Fruit fly (Drosophila melanogaster) whole organism, embryonic: ENCODE data around the gene Rabex-5.

ENCODE experiments used
- Adf1 ChIP-seq: fragments of 200-800 bp; sonication (Bioruptor generic); IDR thresholded peaks from 2 replicates; pipeline ENCODE4 v1.3.6; 2022; ENCODE audit warnings: missing biosample characterization, missing genetic modification characterization
- B-H1 ChIP-seq: fragments of 200-800 bp; sonication (Bioruptor generic); IDR thresholded peaks from 3 replicates; pipeline ENCODE4 v1.3.6; 2022; ENCODE audit warnings: missing biosample characterization, missing genetic modification characterization
- CG11398 ChIP-seq: fragments of 200-800 bp; sonication (Bioruptor generic); optimal IDR thresholded peaks from 2 replicates; lab custom pipeline; 2016; ENCODE audit warnings: missing biosample characterization, missing genetic modification characterization
- CG11696 ChIP-seq: fragments of 200-800 bp; sonication (Bioruptor generic); IDR thresholded peaks from 2 replicates; pipeline ENCODE4 v1.3.6; 2022; ENCODE audit warnings: missing biosample characterization, missing genetic modification characterization
- CG12071 ChIP-seq: fragments of 200-800 bp; sonication (Bioruptor generic); optimal IDR thresholded peaks from 3 replicates; lab custom pipeline; 2018; ENCODE audit warnings: missing biosample characterization, mild to moderate bottlenecking, missing genetic modification characterization
- CG12104 ChIP-seq: fragments of 200-800 bp; sonication (Bioruptor generic); optimal IDR thresholded peaks from 3 replicates; lab custom pipeline; 2016; ENCODE audit warnings: missing biosample characterization, missing genetic modification characterization
- CG14965 ChIP-seq: fragments of 200-800 bp; sonication (Bioruptor generic); optimal IDR thresholded peaks from 2 replicates; lab custom pipeline; 2016; ENCODE audit warnings: missing biosample characterization, missing genetic modification characterization, borderline replicate concordance
- CG15479 ChIP-seq: fragments of 200-800 bp; sonication (Bioruptor generic); optimal IDR thresholded peaks from 3 replicates; lab custom pipeline; 2019; ENCODE audit warnings: missing biosample characterization, mild to moderate bottlenecking, missing genetic modification characterization, moderate library complexity
- CG15601 ChIP-seq: fragments of 200-800 bp; sonication (Bioruptor generic); optimal IDR thresholded peaks from 3 replicates; lab custom pipeline; 2019; ENCODE audit warnings: missing biosample characterization, mild to moderate bottlenecking, missing genetic modification characterization, moderate library complexity
- CG1647 ChIP-seq: fragments of 200-800 bp; sonication (Bioruptor generic); optimal IDR thresholded peaks from 3 replicates; lab custom pipeline; 2016; ENCODE audit warnings: missing biosample characterization, missing genetic modification characterization
- CG17568 ChIP-seq: fragments of 200-800 bp; sonication (Bioruptor generic); optimal IDR thresholded peaks from 2 replicates; lab custom pipeline; 2018; ENCODE audit warnings: missing biosample characterization, mild to moderate bottlenecking, missing genetic modification characterization, moderate library complexity
- CG17802 ChIP-seq: fragments of 200-800 bp; sonication (Bioruptor generic); optimal IDR thresholded peaks from 2 replicates; lab custom pipeline; 2018; ENCODE audit warnings: missing biosample characterization, mild to moderate bottlenecking, missing genetic modification characterization, moderate library complexity
- CG2875 ChIP-seq: fragments of 200-800 bp; sonication (Bioruptor generic); optimal IDR thresholded peaks from 2 replicates; lab custom pipeline; 2017; ENCODE audit warnings: missing biosample characterization, mild to moderate bottlenecking, missing genetic modification characterization, missing genetic modification reagents
- CG30020 ChIP-seq: fragments of 200-800 bp; optimal IDR thresholded peaks from 2 replicates; lab custom pipeline; 2019; ENCODE audit warnings: missing biosample characterization, mild to moderate bottlenecking, missing genetic modification characterization, moderate library complexity
- CG31365 ChIP-seq: fragments of 200-800 bp; sonication (Bioruptor generic); optimal IDR thresholded peaks from 2 replicates; lab custom pipeline; 2018; ENCODE audit warnings: missing biosample characterization, mild to moderate bottlenecking, missing genetic modification characterization
- CG33213 ChIP-seq: fragments of 200-800 bp; sonication (Bioruptor generic); optimal IDR thresholded peaks from 3 replicates; lab custom pipeline; 2016; ENCODE audit warnings: missing biosample characterization, missing genetic modification characterization
- CG4617 ChIP-seq: fragments of 200-800 bp; sonication (Bioruptor generic); optimal IDR thresholded peaks from 3 replicates; lab custom pipeline; 2016; ENCODE audit warnings: missing biosample characterization, missing genetic modification characterization, borderline replicate concordance
- CG6272 ChIP-seq: fragments of 200-800 bp; sonication (Bioruptor generic); IDR thresholded peaks from 2 replicates; pipeline ENCODE4 v1.3.6; 2022; ENCODE audit warnings: missing biosample characterization, missing genetic modification characterization
- CG7271 ChIP-seq: fragments of 200-800 bp; sonication (Bioruptor generic); optimal IDR thresholded peaks from 2 replicates; lab custom pipeline; 2018; ENCODE audit warnings: missing biosample characterization, mild to moderate bottlenecking, missing genetic modification characterization, moderate library complexity
- CG7745 ChIP-seq: fragments of 200-800 bp; sonication (Bioruptor generic); optimal IDR thresholded peaks from 2 replicates; lab custom pipeline; 2018; ENCODE audit warnings: missing biosample characterization, mild to moderate bottlenecking, missing genetic modification characterization, moderate library complexity
- CG8359 ChIP-seq: fragments of 200-800 bp; sonication (Bioruptor generic); optimal IDR thresholded peaks from 2 replicates; lab custom pipeline; 2017; ENCODE audit warnings: missing biosample characterization, mild to moderate bottlenecking, missing genetic modification characterization, borderline replicate concordance
- CG8765 ChIP-seq: fragments of 200-800 bp; sonication (Bioruptor generic); IDR thresholded peaks from 2 replicates; pipeline ENCODE4 v1.3.6; 2022; ENCODE audit warnings: missing biosample characterization, missing genetic modification characterization
- Camta ChIP-seq: fragments of 200-800 bp; sonication (Bioruptor generic); optimal IDR thresholded peaks from 2 replicates; lab custom pipeline; 2016; ENCODE audit warnings: missing biosample characterization, missing genetic modification characterization
- Eip74EF ChIP-seq, 2 experiments: fragments of 200-800 bp in 1 of 2; fragments of >200 bp in 1 of 2; sonication (Bioruptor generic) in 1 of 2; optimal IDR thresholded peaks; 2 replicates each; lab custom pipeline; 2017 to 2019; ENCODE audit warnings: missing biosample characterization in 2 of 2, missing genetic modification characterization in 2 of 2, mild to moderate bottlenecking in 1 of 2, moderate library complexity in 1 of 2
- Hand ChIP-seq: fragments of 200-800 bp; sonication (Bioruptor generic); optimal IDR thresholded peaks from 2 replicates; lab custom pipeline; 2017; ENCODE audit warnings: mild to moderate bottlenecking, missing biosample characterization, missing genetic modification reagents, missing genetic modification characterization
- Hr78 ChIP-seq, 2 experiments: fragments of 200-800 bp in 1 of 2; fragments of >200 bp in 1 of 2; sonication (Bioruptor generic) in 1 of 2; optimal IDR thresholded peaks; 2 replicates each; lab custom pipeline; 2017 to 2019; ENCODE audit warnings: missing biosample characterization in 2 of 2, missing genetic modification characterization in 2 of 2, mild to moderate bottlenecking in 1 of 2, moderate library complexity in 1 of 2
- MBD-R2 ChIP-seq: fragments of 200-800 bp; sonication (Bioruptor generic); IDR thresholded peaks from 2 replicates; pipeline ENCODE4 v1.3.6; 2022; ENCODE audit warnings: missing biosample characterization, missing genetic modification characterization
- Opbp ChIP-seq: fragments of 200-800 bp; sonication (Bioruptor generic); IDR thresholded peaks from 3 replicates; pipeline ENCODE4 v1.3.6; 2022; ENCODE audit warnings: missing biosample characterization, missing genetic modification characterization; ENCODE audit not compliant: partially characterized antibody
- Scr ChIP-seq: fragments of 200-800 bp; sonication (Bioruptor generic); IDR thresholded peaks from 2 replicates; pipeline ENCODE4 v1.3.6; 2022; ENCODE audit warnings: missing biosample characterization, missing genetic modification characterization; ENCODE audit not compliant: partially characterized antibody
- YL-1 ChIP-seq: fragments of 200-800 bp; sonication (Bioruptor generic); optimal IDR thresholded peaks from 3 replicates; lab custom pipeline; 2017; ENCODE audit warnings: missing biosample characterization, mild to moderate bottlenecking, missing genetic modification characterization
- ac ChIP-seq: fragments of 200-800 bp; sonication (Bioruptor generic); optimal IDR thresholded peaks from 3 replicates; lab custom pipeline; 2017; ENCODE audit warnings: missing biosample characterization, mild to moderate bottlenecking, missing genetic modification characterization
- ara ChIP-seq: fragments of 200-800 bp; sonication (Bioruptor generic); IDR thresholded peaks from 2 replicates; pipeline ENCODE4 v1.3.6; 2022; ENCODE audit warnings: missing biosample characterization, missing genetic modification characterization
- bsh ChIP-seq, 2 experiments: fragments of 200-800 bp; sonication (Bioruptor generic); optimal IDR thresholded peaks; 2 replicates each; lab custom pipeline; 2017 to 2018; ENCODE audit warnings: mild to moderate bottlenecking in 2 of 2, missing biosample characterization in 2 of 2, missing genetic modification characterization in 2 of 2, moderate library complexity in 1 of 2
- cas ChIP-seq: fragments of 200-800 bp; sonication (Bioruptor generic); IDR thresholded peaks from 2 replicates; pipeline ENCODE4 v1.3.6; 2022; ENCODE audit warnings: missing biosample characterization, missing genetic modification characterization
- fd102C ChIP-seq: fragments of 200-800 bp; sonication (Bioruptor generic); optimal IDR thresholded peaks from 2 replicates; lab custom pipeline; 2018; ENCODE audit warnings: missing biosample characterization, mild to moderate bottlenecking, missing genetic modification characterization, moderate library complexity
- jigr1 ChIP-seq: fragments of 200-800 bp; sonication (Bioruptor generic); IDR thresholded peaks from 3 replicates; pipeline ENCODE4 v1.3.6; 2022; ENCODE audit warnings: missing biosample characterization, missing genetic modification characterization
- lab ChIP-seq: fragments of 200-800 bp; sonication (Bioruptor generic); optimal IDR thresholded peaks from 3 replicates; lab custom pipeline; 2017; ENCODE audit warnings: missing biosample characterization, missing genetic modification characterization, mild to moderate bottlenecking, moderate library complexity, missing genetic modification reagents
- lbe ChIP-seq: fragments of 200-800 bp; sonication (Bioruptor generic); optimal IDR thresholded peaks from 2 replicates; lab custom pipeline; 2016; ENCODE audit warnings: missing biosample characterization, mild to moderate bottlenecking, missing genetic modification characterization
- lola ChIP-seq, 3 experiments: fragments of >200 bp in 2 of 3; fragments of 200-800 bp in 1 of 3; sonication (Bioruptor generic) in 1 of 3; optimal IDR thresholded peaks; 2 replicates each; lab custom pipeline; 2017 to 2019; ENCODE audit warnings: missing biosample characterization in 3 of 3, missing genetic modification characterization in 3 of 3, mild to moderate bottlenecking in 1 of 3, moderate library complexity in 1 of 3
- phol ChIP-seq: fragments of 200-800 bp; sonication (Bioruptor generic); optimal IDR thresholded peaks from 3 replicates; lab custom pipeline; 2018; ENCODE audit warnings: missing biosample characterization, mild to moderate bottlenecking, missing genetic modification characterization, moderate library complexity
- pnt ChIP-seq: fragments of 200-800 bp; sonication (Bioruptor generic); optimal IDR thresholded peaks from 3 replicates; lab custom pipeline; 2016; ENCODE audit warnings: missing biosample characterization, missing genetic modification characterization
- pzg ChIP-seq: fragments of 200-800 bp; sonication (Bioruptor generic); optimal IDR thresholded peaks from 3 replicates; lab custom pipeline; 2018; ENCODE audit warnings: missing biosample characterization, mild to moderate bottlenecking, missing genetic modification characterization, moderate library complexity
- seq ChIP-seq: fragments of 200-800 bp; sonication (Bioruptor generic); IDR thresholded peaks from 2 replicates; pipeline ENCODE4 v1.3.6; 2022; ENCODE audit warnings: missing biosample characterization, missing genetic modification characterization
- tna ChIP-seq: fragments of 200-800 bp; sonication (Bioruptor generic); IDR thresholded peaks from 2 replicates; pipeline ENCODE4 v1.3.6; 2022; ENCODE audit warnings: missing biosample characterization, missing genetic modification characterization; ENCODE audit not compliant: partially characterized antibody
- tup ChIP-seq: fragments of 200-800 bp; sonication (Bioruptor generic); optimal IDR thresholded peaks from 2 replicates; lab custom pipeline; 2016; ENCODE audit warnings: missing biosample characterization, mild to moderate bottlenecking, missing genetic modification characterization, moderate library complexity
- vfl ChIP-seq: fragments of 200-800 bp; sonication (Bioruptor generic); optimal IDR thresholded peaks from 2 replicates; lab custom pipeline; 2016; ENCODE audit warnings: missing biosample characterization, missing genetic modification characterization
- zf30C ChIP-seq: fragments of 200-800 bp; sonication (Bioruptor generic); optimal IDR thresholded peaks from 3 replicates; lab custom pipeline; 2018; ENCODE audit warnings: missing biosample characterization, mild to moderate bottlenecking, missing genetic modification characterization

Rabex-5 gene

dm6 chr3L:1313039-1313766, 17.5 kb downstream of the Rabex-5 start, which contains the start of the genes sturkopf and Herc4 (continued):
- TF ChIP-seq ara (GFP tag; lab: Robert Waterston, UW): no peak
- no peak for TF ChIP-seq CG12071 (GFP tag; lab: Kevin White, UChicago)
- TF ChIP-seq Camta (GFP tag; lab: Kevin White, UChicago): peak; percentile 91
- no peak for TF ChIP-seq CG31365 (tag; lab: Kevin White, UChicago)
- 0 out of 2 replicates have a peak, but pooled peaks have one; percentile 10 for TF ChIP-seq tna (GFP tag; lab: Robert Waterston, UW)
- peak; percentile 72 for TF ChIP-seq CG12104 (GFP tag; lab: Kevin White, UChicago)
- no peak for TF ChIP-seq zf30C (GFP tag; lab: Kevin White, UChicago)
- peak; percentile 59 for TF ChIP-seq pzg (GFP tag; lab: Kevin White, UChicago)
- TF ChIP-seq CG8359 (GFP tag; lab: Kevin White, UChicago): no peak
- peak; percentile 88 for TF ChIP-seq pnt
- peak; percentile 62 for TF ChIP-seq CG30020
- TF ChIP-seq seq (GFP tag; lab: Robert Waterston, UW): no peak
- TF ChIP-seq CG11398: no peak
- peak; percentile 77 for TF ChIP-seq CG4617 (GFP tag; lab: Kevin White, UChicago)
- TF ChIP-seq CG6272 (GFP tag; lab: Robert Waterston, UW): peak; percentile 56
- TF ChIP-seq CG7745: no peak
- peak; percentile 83 for TF ChIP-seq MBD-R2 (GFP tag; lab: Robert Waterston, UW)
- no peak for TF ChIP-seq CG14965 (GFP tag; lab: Kevin White, UChicago)
- no peak for TF ChIP-seq CG11696 (GFP tag; lab: Robert Waterston, UW)
- TF ChIP-seq jigr1 (GFP tag; lab: Robert Waterston, UW): peak; percentile 34; the same call in 1 of the 3 replicates
- no peak for TF ChIP-seq CG17568 (GFP tag; lab: Kevin White, UChicago)
- TF ChIP-seq cas (GFP tag; lab: Robert Waterston, UW): peak; percentile 12; the same call in 1 of the 2 replicates
- TF ChIP-seq ac (GFP tag; lab: Kevin White, UChicago): no peak
- no peak for TF ChIP-seq fd102C (GFP tag; lab: Kevin White, UChicago)
- no peak for TF ChIP-seq CG7271
- TF ChIP-seq tup (GFP tag; lab: Kevin White, UChicago): no peak
- no peak for TF ChIP-seq Eip74EF (GFP tag; optimal IDR thresholded peaks at IDR 0.05; lab: Kevin White, UChicago)
- no peak for TF ChIP-seq CG17802 (tag; lab: Kevin White, UChicago)
- TF ChIP-seq CG15601 (tag; lab: Kevin White, UChicago): no peak
- peak; percentile 16; the same call in 1 of the 3 replicates for TF ChIP-seq B-H1 (GFP tag; lab: Robert Waterston, UW)
- no peak; the same call in 1 of the 2 replicates for TF ChIP-seq Adf1
- TF ChIP-seq CG2875 (GFP tag; lab: Kevin White, UChicago): no peak
- TF ChIP-seq Hr78 (GFP tag; optimal IDR thresholded peaks at IDR 0.05; lab: Kevin White, UChicago): peak in 1 of 2 experiments; percentile 100
- no peak for TF ChIP-seq CG33213 (GFP tag; lab: Kevin White, UChicago)
- TF ChIP-seq phol (tag; lab: Kevin White, UChicago): peak; percentile 69
- peak; percentile 9 for TF ChIP-seq Hand
- TF ChIP-seq lbe: no peak
- no peak; the same call in 1 of the 2 replicates for TF ChIP-seq CG8765 (GFP tag; lab: Robert Waterston, UW)
- TF ChIP-seq Scr (GFP tag; lab: Robert Waterston, UW): no peak
- TF ChIP-seq lola (GFP tag; optimal IDR thresholded peaks at IDR 0.05; lab: Kevin White, UChicago): peak in 1 of 3 experiments; percentile 85
- peak in 1 of 2 experiments; percentile 44 for TF ChIP-seq bsh (GFP tag; optimal IDR thresholded peaks at IDR 0.05; lab: Kevin White, UChicago)
- peak; percentile 37; the same call in 1 of the 3 replicates for TF ChIP-seq Opbp (GFP tag; lab: Robert Waterston, UW)
- no peak for TF ChIP-seq CG15479 (GFP tag; lab: Kevin White, UChicago)
- peak; percentile 29 for TF ChIP-seq CG1647 (GFP tag; lab: Kevin White, UChicago)
- TF ChIP-seq vfl: peak; percentile 85
- TF ChIP-seq lab (GFP tag; lab: Kevin White, UChicago): no peak
- TF ChIP-seq YL-1 (GFP tag; lab: Kevin White, UChicago): peak; percentile 55
